Fruit fly (Drosophila melanogaster): Measurements from ENCODE around the gene SNF4Agamma.

- no peak for TF ChIP-seq Sox15 (GFP tag; optimal IDR thresholded peaks at IDR 0.05)
- TF ChIP-seq Eip93F (GFP tag; optimal IDR thresholded peaks at IDR 0.05) = no peak
- TF ChIP-seq CG6276 (GFP tag; optimal IDR thresholded peaks at IDR 0.05) = no peak
- TF ChIP-seq CG16779 (tag; optimal IDR thresholded peaks at IDR 0.05) = no peak
- no peak for TF ChIP-seq Gug (GFP tag; IDR thresholded peaks at IDR 0.05)
- no peak for TF ChIP-seq achi (GFP tag; optimal IDR thresholded peaks at IDR 0.05)
- no peak for TF ChIP-seq CG3032 (tag; optimal IDR thresholded peaks at IDR 0.05)
- TF ChIP-seq CG9139 (GFP tag; optimal IDR thresholded peaks at IDR 0.05) = no peak
Measured at dm6 chr3R:21133517-21133916, 7.0 kb upstream of the SNF4Agamma start, which contains the start of gene Trm7-34.
